Worm (Caenorhabditis elegans): ENCODE measurements around the gene srw-115.

ce11 chrV:2983351-2983750 lies 10.4 kb downstream of the srw-115 start, which contains the start of gene srw-117:
- no peak for TF ChIP-seq scrt-1 (GFP tag; IDR thresholded peaks at IDR 0.05)
- TF ChIP-seq ama-1 (optimal IDR thresholded peaks at IDR 0.05) = no peak
- no peak for TF ChIP-seq sea-1 (GFP tag; conservative IDR thresholded peaks at IDR 0.05)
- TF ChIP-seq hmg-4 (GFP tag; optimal IDR thresholded peaks at IDR 0.05) = no peak
- TF ChIP-seq flt-1 (GFP tag; IDR thresholded peaks at IDR 0.05) = no peak
- no peak for TF ChIP-seq tbx-11 (GFP tag; IDR thresholded peaks at IDR 0.05)
- TF ChIP-seq ceh-36 (tag; optimal IDR thresholded peaks at IDR 0.05) = no peak
- no peak for TF ChIP-seq hnd-1 (tag; optimal IDR thresholded peaks at IDR 0.05)
- TF ChIP-seq hmbx-1 (tag; optimal IDR thresholded peaks at IDR 0.05) = no peak
- TF ChIP-seq ets-7 (tag; optimal IDR thresholded peaks at IDR 0.05) = no peak

All from whole organism, early embryonic.